Fruit fly (Drosophila melanogaster) whole organism, wandering third instar larva: ENCODE data around the gene Cse1.

ENCODE experiments used
- Abd-B ChIP-seq: fragments of >200 bp; optimal IDR thresholded peaks from 2 replicates; lab custom pipeline; 2017; ENCODE audit warnings: missing biosample characterization, missing genetic modification characterization
- CG32264 ChIP-seq: fragments of 200-800 bp; sonication (Bioruptor generic); optimal IDR thresholded peaks from 2 replicates; lab custom pipeline; 2016; ENCODE audit warnings: missing biosample characterization, missing genetic modification characterization
- CG9705 ChIP-seq: fragments of 200-800 bp; sonication (Bioruptor generic); optimal IDR thresholded peaks from 2 replicates; lab custom pipeline; 2018; ENCODE audit warnings: missing biosample characterization, mild to moderate bottlenecking, missing genetic modification characterization
- CrebA ChIP-seq: fragments of 200-800 bp; sonication (Bioruptor generic); optimal IDR thresholded peaks from 2 replicates; lab custom pipeline; 2016; ENCODE audit warnings: missing biosample characterization, mild to moderate bottlenecking, missing genetic modification characterization, borderline replicate concordance
- Dfd ChIP-seq: fragments of >200 bp; optimal IDR thresholded peaks from 2 replicates; lab custom pipeline; 2017; ENCODE audit warnings: missing biosample characterization, missing genetic modification characterization
- Dif ChIP-seq: fragments of 200-275, 200-300 bp; sonication (Bioruptor generic); optimal IDR thresholded peaks from 2 replicates; lab custom pipeline; 2018; ENCODE audit warnings: missing biosample characterization, missing genetic modification characterization; ENCODE audit not compliant: partially characterized antibody
- HLH106 ChIP-seq: fragments of 200-800 bp; optimal IDR thresholded peaks from 3 replicates; lab custom pipeline; 2019; ENCODE audit warnings: missing biosample characterization, mild to moderate bottlenecking, missing genetic modification characterization, moderate library complexity
- Hnf4 ChIP-seq: fragments of 200-800 bp; sonication (Bioruptor generic); optimal IDR thresholded peaks from 2 replicates; lab custom pipeline; 2016; ENCODE audit warnings: missing biosample characterization, mild to moderate bottlenecking, missing genetic modification characterization
- Hr78 ChIP-seq: fragments of >200 bp; optimal IDR thresholded peaks from 2 replicates; lab custom pipeline; 2017; ENCODE audit warnings: missing biosample characterization, missing genetic modification characterization
- Hr83 ChIP-seq: fragments of 200-300 bp; sonication (Bioruptor generic); optimal IDR thresholded peaks from 2 replicates; lab custom pipeline; 2016; ENCODE audit warnings: missing biosample characterization, mild to moderate bottlenecking, missing genetic modification characterization, moderate library complexity; ENCODE audit not compliant: poor library complexity, severe bottlenecking
- Jra ChIP-seq: sonication (Bioruptor generic); optimal IDR thresholded peaks from 2 replicates; lab custom pipeline; 2016; ENCODE audit warnings: missing biosample characterization, missing genetic modification characterization
- Mio ChIP-seq: sonication (Bioruptor generic); optimal IDR thresholded peaks from 2 replicates; lab custom pipeline; 2016; ENCODE audit warnings: missing biosample characterization, missing genetic modification characterization
- N ChIP-seq: fragments of >200 bp; optimal IDR thresholded peaks from 2 replicates; lab custom pipeline; 2018; ENCODE audit warnings: missing biosample characterization, missing external identifiers, missing genetic modification characterization
- OdsH ChIP-seq: fragments of 200-800 bp; sonication (Bioruptor generic); optimal IDR thresholded peaks from 2 replicates; lab custom pipeline; 2016; ENCODE audit warnings: missing biosample characterization, mild to moderate bottlenecking, missing genetic modification characterization
- Rel ChIP-seq, 2 experiments: fragments of 200-800 bp; sonication (Bioruptor generic) in 1 of 2; optimal IDR thresholded peaks; 2 replicates in 1 of 2; 3 replicates in 1 of 2; lab custom pipeline; 2016 to 2019; ENCODE audit warnings: mild to moderate bottlenecking in 2 of 2, missing biosample characterization in 2 of 2, missing genetic modification characterization in 2 of 2, moderate library complexity in 1 of 2
- Sp1 ChIP-seq: fragments of 200-800 bp; sonication (Bioruptor generic); optimal IDR thresholded peaks from 3 replicates; lab custom pipeline; 2019; ENCODE audit warnings: missing biosample characterization, mild to moderate bottlenecking, missing genetic modification characterization, moderate library complexity
- Vsx2 ChIP-seq: fragments of 200-300, 225-300 bp; sonication (Bioruptor generic); optimal IDR thresholded peaks from 2 replicates; lab custom pipeline; 2018; ENCODE audit warnings: missing biosample characterization, missing genetic modification characterization; ENCODE audit not compliant: partially characterized antibody
- br ChIP-seq: fragments of 200-800 bp; sonication (Bioruptor generic); optimal IDR thresholded peaks from 2 replicates; lab custom pipeline; 2016; ENCODE audit warnings: missing biosample characterization, missing genetic modification characterization
- brk ChIP-seq: fragments of 200-800 bp; sonication (Bioruptor generic); optimal IDR thresholded peaks from 2 replicates; lab custom pipeline; 2016; ENCODE audit warnings: missing biosample characterization, mild to moderate bottlenecking, missing genetic modification characterization
- dl ChIP-seq, 2 experiments: fragments of 175-275, 200-275 bp in 1 of 2; fragments of 200-275 bp in 1 of 2; sonication (Bioruptor generic); optimal IDR thresholded peaks; lab custom pipeline; 2018; ENCODE audit warnings: mild to moderate bottlenecking in 2 of 2, missing biosample characterization in 2 of 2, missing genetic modification characterization in 2 of 2, moderate library complexity in 2 of 2; ENCODE audit not compliant: partially characterized antibody in 2 of 2, insufficient read depth in 1 of 2
- dsf ChIP-seq: sonication (Bioruptor generic); optimal IDR thresholded peaks from 2 replicates; lab custom pipeline; 2016; ENCODE audit warnings: missing biosample characterization, missing genetic modification characterization, borderline replicate concordance
- ey ChIP-seq: fragments of 200-800 bp; sonication (Bioruptor generic); optimal IDR thresholded peaks from 2 replicates; lab custom pipeline; 2016; ENCODE audit warnings: missing biosample characterization, missing genetic modification characterization
- foxo ChIP-seq, 2 experiments: fragments of 200-800 bp; sonication (Bioruptor generic); optimal IDR thresholded peaks; 2 replicates in 1 of 2; 3 replicates in 1 of 2; lab custom pipeline; 2016 to 2017; ENCODE audit warnings: missing biosample characterization in 2 of 2, missing genetic modification characterization in 2 of 2
- fru ChIP-seq: fragments of 200-800 bp; sonication (Bioruptor generic); optimal IDR thresholded peaks from 3 replicates; lab custom pipeline; 2016; ENCODE audit warnings: missing biosample characterization, mild to moderate bottlenecking, missing genetic modification characterization
- h ChIP-seq: fragments of 200-800 bp; sonication (Bioruptor generic); optimal IDR thresholded peaks from 3 replicates; lab custom pipeline; 2016; ENCODE audit warnings: missing biosample characterization, mild to moderate bottlenecking, missing genetic modification characterization
- jim ChIP-seq: fragments of 175-275, 200-325 bp; sonication (Bioruptor generic); optimal IDR thresholded peaks from 2 replicates; lab custom pipeline; 2016; ENCODE audit warnings: missing biosample characterization, mild to moderate bottlenecking, missing genetic modification characterization
- lola ChIP-seq: fragments of >200 bp; optimal IDR thresholded peaks from 2 replicates; lab custom pipeline; 2017; ENCODE audit warnings: missing biosample characterization, missing genetic modification characterization
- pan ChIP-seq: fragments of >200 bp; optimal IDR thresholded peaks from 2 replicates; lab custom pipeline; 2017
- psq ChIP-seq: fragments of 200-800 bp; sonication (Bioruptor generic); optimal IDR thresholded peaks from 3 replicates; lab custom pipeline; 2017; ENCODE audit warnings: missing biosample characterization, mild to moderate bottlenecking, missing genetic modification characterization, moderate library complexity
- rgr ChIP-seq: fragments of 200-800 bp; sonication (Bioruptor generic); optimal IDR thresholded peaks from 3 replicates; lab custom pipeline; 2016; ENCODE audit warnings: missing biosample characterization, mild to moderate bottlenecking, missing genetic modification characterization
- sage ChIP-seq: fragments of 200-800 bp; sonication (Bioruptor generic); optimal IDR thresholded peaks from 2 replicates; lab custom pipeline; 2016; ENCODE audit warnings: missing biosample characterization, mild to moderate bottlenecking, missing genetic modification characterization
- sv ChIP-seq: fragments of 200-800 bp; sonication (Bioruptor generic); optimal IDR thresholded peaks from 3 replicates; lab custom pipeline; 2016; ENCODE audit warnings: missing biosample characterization, missing genetic modification characterization
- tai ChIP-seq: sonication (Bioruptor generic); optimal IDR thresholded peaks from 2 replicates; lab custom pipeline; 2016; ENCODE audit warnings: missing biosample characterization, missing genetic modification characterization
- usp ChIP-seq: fragments of >200 bp; optimal IDR thresholded peaks from 2 replicates; lab custom pipeline; 2017; ENCODE audit warnings: missing biosample characterization, missing genetic modification characterization
- woc ChIP-seq: sonication (Bioruptor generic); optimal IDR thresholded peaks from 2 replicates; lab custom pipeline; 2016; ENCODE audit warnings: missing biosample characterization, mild to moderate bottlenecking, missing genetic modification characterization

Gene Cse1

dm6 chr2L:16818335-16818973 is 6.6 kb downstream of the Cse1 start:
- TF ChIP-seq CrebA (GFP tag; lab: Kevin White, UChicago) (no peak), Jra (GFP tag; lab: Kevin White, UChicago) (peak; percentile 20), fru (peak; percentile 64), woc (GFP tag; lab: Kevin White, UChicago) (no peak), sv (GFP tag; lab: Kevin White, UChicago) (no peak), Dfd (no peak), lola (GFP tag; lab: Kevin White, UChicago) (no peak), HLH106 (tag; lab: Kevin White, UChicago) (peak; percentile 64), h (GFP tag; lab: Kevin White, UChicago) (peak; percentile 65), rgr (GFP tag; lab: Kevin White, UChicago) (peak; percentile 68), CG32264 (GFP tag; lab: Kevin White, UChicago) (peak; percentile 2), dl (GFP tag; optimal IDR thresholded peaks at IDR 0.05; lab: Kevin White, UChicago; ENCODE audit: insufficient read depth in 1 of 2, partially characterized antibody in 2 of 2) (peak in 1 of 2 experiments; percentile 1), Sp1 (GFP tag; lab: Kevin White, UChicago) (peak; percentile 57), br (peak; percentile 68), tai (GFP tag; lab: Kevin White, UChicago) (peak; percentile 64), Hnf4 (peak; percentile 50), sage (GFP tag; lab: Kevin White, UChicago) (no peak), ey (peak; percentile 49), psq (GFP tag; lab: Kevin White, UChicago) (peak; percentile 41), Vsx2 (GFP tag; lab: Kevin White, UChicago) (no peak), foxo (GFP tag; optimal IDR thresholded peaks at IDR 0.05; lab: Kevin White, UChicago) (peak in 1 of 2 experiments; percentile 53), OdsH (peak; percentile 45)

dm6 chr2L:16817421-16818101 is 7.4 kb downstream of the Cse1 start:
- peak; percentile 11 for TF ChIP-seq HLH106 (tag; lab: Kevin White, UChicago)
- TF ChIP-seq foxo (GFP tag; optimal IDR thresholded peaks at IDR 0.05; lab: Kevin White, UChicago) = peak in 1 of 2 experiments; percentile 69
- peak; percentile 56 for TF ChIP-seq rgr (GFP tag; lab: Kevin White, UChicago)
- TF ChIP-seq ey = peak; percentile 56
- TF ChIP-seq dl (GFP tag; optimal IDR thresholded peaks at IDR 0.05; lab: Kevin White, UChicago; ENCODE audit: insufficient read depth in 1 of 2, partially characterized antibody in 2 of 2) = no peak
- TF ChIP-seq h (GFP tag; lab: Kevin White, UChicago) = peak; percentile 48
- peak; percentile 33 for TF ChIP-seq OdsH
- TF ChIP-seq fru = peak; percentile 55
- no peak for TF ChIP-seq Sp1 (GFP tag; lab: Kevin White, UChicago)
- TF ChIP-seq, all 38 proteins: peak for 7

- no peak for TF ChIP-seq Mio
- TF ChIP-seq brk (GFP tag; lab: Kevin White, UChicago) = no peak
- TF ChIP-seq OdsH = no peak
- no peak for TF ChIP-seq sage (GFP tag; lab: Kevin White, UChicago)
- TF ChIP-seq h (GFP tag; lab: Kevin White, UChicago) = no peak
- TF ChIP-seq pan (lab: Kevin White, UChicago) = no peak
These were observed 8.3 kb downstream of the Cse1 start for dm6 chr2L:16816750-16817087.

dm6 chr2L:16815989-16816749 is 8.8 kb downstream of the Cse1 start, which contains the start of gene mdy:
TSS of gene mdy (plus strand) at chr2L:16816660.
- TF ChIP-seq Vsx2 (GFP tag; lab: Kevin White, UChicago) = no peak
- peak; percentile 54 for TF ChIP-seq HLH106 (tag; lab: Kevin White, UChicago)
- TF ChIP-seq lola (GFP tag; lab: Kevin White, UChicago) = no peak
- TF ChIP-seq pan (lab: Kevin White, UChicago) = no peak
- no peak for TF ChIP-seq Dif (GFP tag; lab: Kevin White, UChicago)
- TF ChIP-seq Rel (GFP tag; optimal IDR thresholded peaks at IDR 0.05; lab: Kevin White, UChicago) = no peak
- TF ChIP-seq Rel (tag; optimal IDR thresholded peaks at IDR 0.05; lab: Kevin White, UChicago) = no peak
- TF ChIP-seq N = no peak
- no peak for TF ChIP-seq dsf (GFP tag; lab: Kevin White, UChicago)
- peak; percentile 77 for TF ChIP-seq brk (GFP tag; lab: Kevin White, UChicago)
- peak; percentile 74 for TF ChIP-seq Jra (GFP tag; lab: Kevin White, UChicago)
- no peak for TF ChIP-seq Hr78 (GFP tag; lab: Kevin White, UChicago)
- peak; percentile 44 for TF ChIP-seq CG32264 (GFP tag; lab: Kevin White, UChicago)
- TF ChIP-seq OdsH = peak; percentile 73
- TF ChIP-seq foxo (GFP tag; optimal IDR thresholded peaks at IDR 0.05; lab: Kevin White, UChicago) = peak in 1 of 2 experiments; percentile 70
- peak; percentile 52 for TF ChIP-seq Hr83 (GFP tag; lab: Kevin White, UChicago)
- no peak for TF ChIP-seq jim (GFP tag; lab: Kevin White, UChicago)
- no peak for TF ChIP-seq dl (GFP tag; optimal IDR thresholded peaks at IDR 0.05; lab: Kevin White, UChicago; ENCODE audit: insufficient read depth in 1 of 2, partially characterized antibody in 2 of 2)
- TF ChIP-seq br = peak; percentile 56
- TF ChIP-seq Mio = no peak
- TF ChIP-seq Sp1 (GFP tag; lab: Kevin White, UChicago) = peak; percentile 52
- peak; percentile 41 for TF ChIP-seq psq (GFP tag; lab: Kevin White, UChicago)
- TF ChIP-seq Hnf4 = peak; percentile 69
- TF ChIP-seq woc (GFP tag; lab: Kevin White, UChicago) = peak; percentile 89
- no peak for TF ChIP-seq usp (GFP tag; lab: Kevin White, UChicago)
- peak; percentile 77 for TF ChIP-seq h (GFP tag; lab: Kevin White, UChicago)
- TF ChIP-seq Abd-B (GFP tag; lab: Kevin White, UChicago) = no peak
- peak; percentile 14 for TF ChIP-seq CG9705 (GFP tag; lab: Kevin White, UChicago)
- peak; percentile 69 for TF ChIP-seq rgr (GFP tag; lab: Kevin White, UChicago)
